Fruit fly (Drosophila melanogaster) whole organism, embryonic: ENCODE results near the gene mora.
A peak's percentile ranks its signal among the peaks of the same experiment; 100 is the strongest.

Experiments used
- Atf-2 ChIP-seq: fragments of 200-800 bp; sonication (Bioruptor generic); optimal IDR thresholded peaks from 2 replicates; lab custom pipeline; 2016; ENCODE audit warnings: missing biosample characterization, missing genetic modification characterization
- B-H2 ChIP-seq: fragments of 200-800 bp; sonication (Bioruptor generic); optimal IDR thresholded peaks from 2 replicates; lab custom pipeline; 2018; ENCODE audit warnings: missing biosample characterization, mild to moderate bottlenecking, missing genetic modification characterization
- CG11398 ChIP-seq: fragments of 200-800 bp; sonication (Bioruptor generic); optimal IDR thresholded peaks from 2 replicates; lab custom pipeline; 2016; ENCODE audit warnings: missing biosample characterization, missing genetic modification characterization
- CG12299 ChIP-seq: fragments of 200-800 bp; sonication (Bioruptor generic); optimal IDR thresholded peaks from 2 replicates; lab custom pipeline; 2018; ENCODE audit warnings: missing biosample characterization, mild to moderate bottlenecking, missing genetic modification characterization
- CG12744 ChIP-seq: fragments of 200-800 bp; sonication (Bioruptor generic); optimal IDR thresholded peaks from 2 replicates; lab custom pipeline; 2016; ENCODE audit warnings: missing biosample characterization, missing genetic modification characterization
- CG15696 ChIP-seq: fragments of 200-800 bp; sonication (Bioruptor generic); optimal IDR thresholded peaks from 2 replicates; lab custom pipeline; 2019; ENCODE audit warnings: missing biosample characterization, mild to moderate bottlenecking, missing genetic modification characterization, moderate library complexity
- CG1603 ChIP-seq: fragments of 200-800 bp; sonication (Bioruptor generic); optimal IDR thresholded peaks from 2 replicates; lab custom pipeline; 2019; ENCODE audit warnings: missing biosample characterization, mild to moderate bottlenecking, missing genetic modification characterization, moderate library complexity
- CG17385 ChIP-seq: fragments of 200-800 bp; sonication (Bioruptor generic); optimal IDR thresholded peaks from 3 replicates; lab custom pipeline; 2018; ENCODE audit warnings: missing biosample characterization, mild to moderate bottlenecking, missing genetic modification characterization
- CG17612 ChIP-seq: fragments of 200-800 bp; sonication (Bioruptor generic); IDR thresholded peaks from 2 replicates; pipeline ENCODE4 v1.3.6; 2022; ENCODE audit warnings: missing biosample characterization, missing genetic modification characterization
- CG2116 ChIP-seq: fragments of 200-800 bp; sonication (Bioruptor generic); optimal IDR thresholded peaks from 3 replicates; lab custom pipeline; 2018; ENCODE audit warnings: missing biosample characterization, mild to moderate bottlenecking, missing genetic modification characterization
- CG2712 ChIP-seq: fragments of 200-800 bp; optimal IDR thresholded peaks from 3 replicates; lab custom pipeline; 2019; ENCODE audit warnings: missing biosample characterization, mild to moderate bottlenecking, missing genetic modification characterization, moderate library complexity
- CG3163 ChIP-seq: fragments of 200-800 bp; sonication (Bioruptor generic); optimal IDR thresholded peaks from 3 replicates; lab custom pipeline; 2016; ENCODE audit warnings: missing biosample characterization, missing genetic modification characterization
- CG4617 ChIP-seq: fragments of 200-800 bp; sonication (Bioruptor generic); optimal IDR thresholded peaks from 3 replicates; lab custom pipeline; 2016; ENCODE audit warnings: missing biosample characterization, missing genetic modification characterization, borderline replicate concordance
- CG6175 ChIP-seq: fragments of 200-800 bp; sonication (Bioruptor generic); IDR thresholded peaks from 3 replicates; pipeline ENCODE4 v1.3.6; 2022; ENCODE audit warnings: missing biosample characterization, missing genetic modification characterization
- CG6683 ChIP-seq: fragments of 200-800 bp; sonication (Bioruptor generic); optimal IDR thresholded peaks from 2 replicates; lab custom pipeline; 2017; ENCODE audit warnings: missing biosample characterization, mild to moderate bottlenecking, missing genetic modification characterization, missing genetic modification reagents
- CG7271 ChIP-seq: fragments of 200-800 bp; sonication (Bioruptor generic); optimal IDR thresholded peaks from 2 replicates; lab custom pipeline; 2018; ENCODE audit warnings: missing biosample characterization, mild to moderate bottlenecking, missing genetic modification characterization, moderate library complexity
- CG9437 ChIP-seq: fragments of 200-800 bp; sonication (Bioruptor generic); optimal IDR thresholded peaks from 2 replicates; lab custom pipeline; 2018; ENCODE audit warnings: missing biosample characterization, mild to moderate bottlenecking, missing genetic modification characterization
- CG9797 ChIP-seq: fragments of 200-800 bp; sonication (Bioruptor generic); optimal IDR thresholded peaks from 3 replicates; lab custom pipeline; 2018; ENCODE audit warnings: missing biosample characterization, mild to moderate bottlenecking, missing genetic modification characterization
- CG9817 ChIP-seq: fragments of 200-800 bp; sonication (Bioruptor generic); optimal IDR thresholded peaks from 2 replicates; lab custom pipeline; 2018; ENCODE audit warnings: missing biosample characterization, mild to moderate bottlenecking, missing genetic modification characterization, moderate library complexity
- D ChIP-seq, 2 experiments: fragments of 200-800 bp in 1 of 2; fragments of >200 bp in 1 of 2; sonication (Bioruptor generic) in 1 of 2; optimal IDR thresholded peaks; 2 replicates in 1 of 2; 3 replicates in 1 of 2; lab custom pipeline; 2017; ENCODE audit warnings: mild to moderate bottlenecking in 1 of 2, missing biosample characterization in 1 of 2, missing genetic modification characterization in 1 of 2, missing genetic modification reagents in 1 of 2
- D19A ChIP-seq: fragments of 200-800 bp; optimal IDR thresholded peaks from 3 replicates; lab custom pipeline; 2019; ENCODE audit warnings: missing biosample characterization, mild to moderate bottlenecking, missing genetic modification characterization, moderate library complexity
- Dp ChIP-seq: fragments of 200-800 bp; sonication (Bioruptor generic); optimal IDR thresholded peaks from 2 replicates; lab custom pipeline; 2018; ENCODE audit warnings: missing biosample characterization, mild to moderate bottlenecking, missing genetic modification characterization, moderate library complexity
- Gsc ChIP-seq: fragments of 200-800 bp; sonication (Bioruptor generic); IDR thresholded peaks from 2 replicates; pipeline ENCODE4 v1.3.6; 2022; ENCODE audit warnings: missing biosample characterization, missing genetic modification characterization
- HLH3B ChIP-seq: fragments of 200-800 bp; sonication (Bioruptor generic); IDR thresholded peaks from 2 replicates; pipeline ENCODE4 v1.3.6; 2022; ENCODE audit warnings: missing biosample characterization, missing genetic modification characterization
- Hey ChIP-seq: fragments of 200-800 bp; sonication (Bioruptor generic); optimal IDR thresholded peaks from 3 replicates; lab custom pipeline; 2018; ENCODE audit warnings: missing biosample characterization, mild to moderate bottlenecking, missing genetic modification characterization
- Med ChIP-seq: fragments of 200-800 bp; sonication (Bioruptor generic); peaks from one replicate; lab custom pipeline; 2016; ENCODE audit warnings: missing biosample characterization, missing genetic modification characterization, mild to moderate bottlenecking, inconsistent platforms, moderate library complexity
- Mes4 ChIP-seq: fragments of 200-800 bp; sonication (Bioruptor generic); optimal IDR thresholded peaks from 2 replicates; lab custom pipeline; 2016; ENCODE audit warnings: missing biosample characterization, missing genetic modification characterization
- NC2β ChIP-seq: fragments of 200-800 bp; sonication (Bioruptor generic); optimal IDR thresholded peaks from 2 replicates; lab custom pipeline; 2016; ENCODE audit warnings: missing biosample characterization, missing genetic modification characterization
- Neu2 ChIP-seq: fragments of 200-800 bp; sonication (Bioruptor generic); optimal IDR thresholded peaks from 3 replicates; lab custom pipeline; 2016; ENCODE audit warnings: missing biosample characterization, missing genetic modification characterization, borderline replicate concordance
- Nf-YC ChIP-seq: fragments of 200-800 bp; optimal IDR thresholded peaks from 3 replicates; lab custom pipeline; 2019; ENCODE audit warnings: missing biosample characterization, mild to moderate bottlenecking, missing genetic modification characterization, moderate library complexity
- PHDP ChIP-seq: fragments of 200-800 bp; sonication (Bioruptor generic); optimal IDR thresholded peaks from 3 replicates; lab custom pipeline; 2018; ENCODE audit warnings: missing biosample characterization, mild to moderate bottlenecking, missing genetic modification characterization, moderate library complexity
- Scr ChIP-seq: fragments of 200-800 bp; sonication (Bioruptor generic); IDR thresholded peaks from 2 replicates; pipeline ENCODE4 v1.3.6; 2022; ENCODE audit warnings: missing biosample characterization, missing genetic modification characterization; ENCODE audit not compliant: partially characterized antibody
- Side ChIP-seq: fragments of 200-800 bp; sonication (Bioruptor generic); optimal IDR thresholded peaks from 2 replicates; lab custom pipeline; 2016; ENCODE audit warnings: missing biosample characterization, missing genetic modification characterization
- Six4 ChIP-seq: fragments of 200-800 bp; sonication (Bioruptor generic); optimal IDR thresholded peaks from 2 replicates; lab custom pipeline; 2016; ENCODE audit warnings: missing biosample characterization, missing genetic modification characterization
- Ssrp ChIP-seq: fragments of 200-800 bp; sonication (Bioruptor generic); optimal IDR thresholded peaks from 2 replicates; lab custom pipeline; 2018; ENCODE audit warnings: missing biosample characterization, mild to moderate bottlenecking, missing genetic modification characterization, moderate library complexity
- bigmax ChIP-seq: fragments of 200-800 bp; sonication (Bioruptor generic); optimal IDR thresholded peaks from 2 replicates; lab custom pipeline; 2018; ENCODE audit warnings: missing biosample characterization, mild to moderate bottlenecking, missing genetic modification characterization
- bowl ChIP-seq: fragments of 200-800 bp; sonication (Bioruptor generic); IDR thresholded peaks from 2 replicates; pipeline ENCODE4 v1.3.6; 2022; ENCODE audit warnings: missing biosample characterization, missing genetic modification characterization
- caup ChIP-seq: fragments of 200-800 bp; sonication (Bioruptor generic); optimal IDR thresholded peaks from 3 replicates; lab custom pipeline; 2017; ENCODE audit warnings: missing biosample characterization, mild to moderate bottlenecking, missing genetic modification characterization, moderate library complexity; ENCODE audit not compliant: severe bottlenecking
- chinmo ChIP-seq: fragments of 200-800 bp; sonication (Bioruptor generic); IDR thresholded peaks from 4 replicates; pipeline ENCODE4 v1.3.6; 2022; ENCODE audit warnings: missing biosample characterization, missing genetic modification characterization; ENCODE audit not compliant: partially characterized antibody
- crol ChIP-seq: fragments of 200-800 bp; sonication (Bioruptor generic); IDR thresholded peaks from 2 replicates; pipeline ENCODE4 v1.3.6; 2022; ENCODE audit warnings: missing biosample characterization, missing genetic modification characterization
- crp ChIP-seq, 2 experiments: fragments of 200-800 bp; sonication (Bioruptor generic); optimal IDR thresholded peaks; 2 replicates in 1 of 2; 3 replicates in 1 of 2; lab custom pipeline; 2017; ENCODE audit warnings: missing biosample characterization in 2 of 2, missing genetic modification characterization in 2 of 2, mild to moderate bottlenecking in 1 of 2, moderate library complexity in 1 of 2
- dysf ChIP-seq: fragments of 200-800 bp; sonication (Bioruptor generic); IDR thresholded peaks from 3 replicates; pipeline ENCODE4 v1.3.6; 2022; ENCODE audit warnings: missing biosample characterization, missing genetic modification characterization
- lola ChIP-seq, 3 experiments: fragments of >200 bp in 2 of 3; fragments of 200-800 bp in 1 of 3; sonication (Bioruptor generic) in 1 of 3; optimal IDR thresholded peaks; 2 replicates each; lab custom pipeline; 2017 to 2019; ENCODE audit warnings: missing biosample characterization in 3 of 3, missing genetic modification characterization in 3 of 3, mild to moderate bottlenecking in 1 of 3, moderate library complexity in 1 of 3
- pho ChIP-seq: fragments of 200-800 bp; sonication (Bioruptor generic); optimal IDR thresholded peaks from 2 replicates; lab custom pipeline; 2016; ENCODE audit warnings: missing biosample characterization, missing genetic modification characterization
- sens ChIP-seq: fragments of 200-800 bp; sonication (Bioruptor generic); peaks from one replicate; lab custom pipeline; 2016; ENCODE audit warnings: missing biosample characterization, missing genetic modification characterization
- sisA ChIP-seq: fragments of 200-800 bp; sonication (Bioruptor generic); IDR thresholded peaks from 2 replicates; pipeline ENCODE4 v1.3.6; 2022; ENCODE audit warnings: missing biosample characterization, missing genetic modification characterization
- tup ChIP-seq: fragments of 200-800 bp; sonication (Bioruptor generic); optimal IDR thresholded peaks from 2 replicates; lab custom pipeline; 2016; ENCODE audit warnings: missing biosample characterization, mild to moderate bottlenecking, missing genetic modification characterization, moderate library complexity
- twi ChIP-seq: fragments of 200-800 bp; optimal IDR thresholded peaks from 2 replicates; lab custom pipeline; 2019; ENCODE audit warnings: missing biosample characterization, mild to moderate bottlenecking, missing genetic modification characterization, moderate library complexity
- wor ChIP-seq: fragments of 200-800 bp; sonication (Bioruptor generic); IDR thresholded peaks from 2 replicates; pipeline ENCODE4 v1.3.6; 2022; ENCODE audit warnings: missing biosample characterization, missing genetic modification characterization
- zen ChIP-seq: fragments of 200-800 bp; sonication (Bioruptor generic); optimal IDR thresholded peaks from 3 replicates; lab custom pipeline; 2018; ENCODE audit warnings: missing biosample characterization, mild to moderate bottlenecking, missing genetic modification characterization, moderate library complexity

mora gene

DNA sequence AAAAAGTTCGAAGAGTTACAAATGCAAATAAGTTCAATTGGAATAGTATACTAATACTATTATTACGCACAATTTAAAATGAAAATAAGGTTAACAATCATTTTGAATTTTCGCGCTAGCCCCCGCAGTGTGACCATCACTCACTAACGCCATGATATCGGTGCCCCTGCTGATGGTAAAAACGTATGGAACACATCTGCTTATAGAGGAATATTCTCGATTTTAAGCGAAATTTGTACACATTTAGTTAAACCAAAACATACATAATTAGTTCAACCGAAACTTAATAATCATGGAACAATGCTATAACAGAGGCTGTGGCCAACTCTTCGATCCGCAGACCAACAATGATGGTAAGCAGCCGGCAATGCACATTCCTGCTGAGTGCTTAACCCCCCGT is at the start of gene mora:
TSS of gene mora (plus strand) at position 172 of the 400 bp plus-strand sequence.
- no peak for TF ChIP-seq bowl (GFP tag; lab: Robert Waterston, UW)
- no peak for TF ChIP-seq lola (GFP tag; optimal IDR thresholded peaks at IDR 0.05; lab: Kevin White, UChicago)
- TF ChIP-seq CG17612 (GFP tag; lab: Robert Waterston, UW), result no peak
- TF ChIP-seq CG9797 (GFP tag; lab: Kevin White, UChicago), result peak; percentile 86
- TF ChIP-seq CG6175, result no peak
- peak in 1 of 2 experiments; percentile 69 for TF ChIP-seq crp (GFP tag; optimal IDR thresholded peaks at IDR 0.05; lab: Kevin White, UChicago)
- no peak for TF ChIP-seq Gsc (GFP tag; lab: Robert Waterston, UW)
- TF ChIP-seq Hey (tag; lab: Kevin White, UChicago), result no peak
- no peak for TF ChIP-seq HLH3B (GFP tag; lab: Robert Waterston, UW)
- TF ChIP-seq CG15696 (tag; lab: Kevin White, UChicago), result no peak
- peak; percentile 93 for TF ChIP-seq Dp
- no peak for TF ChIP-seq Side
- no peak for TF ChIP-seq B-H2 (GFP tag; lab: Kevin White, UChicago)
- no peak for TF ChIP-seq zen (tag; lab: Kevin White, UChicago)
- no peak for TF ChIP-seq wor (GFP tag; lab: Robert Waterston, UW)
- TF ChIP-seq Med, result no peak
- TF ChIP-seq chinmo (GFP tag; lab: Robert Waterston, UW), result no peak
- peak; percentile 22 for TF ChIP-seq CG9437
- no peak for TF ChIP-seq CG3163 (GFP tag; lab: Kevin White, UChicago)
- no peak for TF ChIP-seq CG7271 (tag; lab: Kevin White, UChicago)
- TF ChIP-seq Nf-YC, result no peak
- TF ChIP-seq Mes4 (GFP tag; lab: Kevin White, UChicago), result no peak
- TF ChIP-seq CG12744, result no peak
- TF ChIP-seq NC2β (GFP tag; lab: Kevin White, UChicago), result no peak
- no peak for TF ChIP-seq Six4 (GFP tag; lab: Kevin White, UChicago)
- TF ChIP-seq CG11398 (GFP tag; lab: Kevin White, UChicago), result no peak
- TF ChIP-seq CG4617 (GFP tag; lab: Kevin White, UChicago), result peak; percentile 69
- TF ChIP-seq Atf-2, result no peak
- peak; percentile 80 for TF ChIP-seq twi (tag; lab: Kevin White, UChicago)
- peak; percentile 13 for TF ChIP-seq bigmax (GFP tag; lab: Kevin White, UChicago)
- peak; percentile 59 for TF ChIP-seq CG1603 (tag; lab: Kevin White, UChicago)
- no peak for TF ChIP-seq tup (GFP tag; lab: Kevin White, UChicago)
- no peak for TF ChIP-seq pho (GFP tag; lab: Kevin White, UChicago)
- 0 out of 2 replicates have a peak, but pooled peaks have one; percentile 32 for TF ChIP-seq crol
- no peak for TF ChIP-seq CG12299
- no peak for TF ChIP-seq CG9817
- 0 out of 2 replicates have a peak, but pooled peaks have one; percentile 28 for TF ChIP-seq Scr (GFP tag; lab: Robert Waterston, UW)
- TF ChIP-seq CG2712, result no peak
- no peak for TF ChIP-seq D (optimal IDR thresholded peaks at IDR 0.05; lab: Kevin White, UChicago)
- TF ChIP-seq D (GFP tag; optimal IDR thresholded peaks at IDR 0.05; lab: Kevin White, UChicago), result no peak
- TF ChIP-seq caup, result no peak
- no peak for TF ChIP-seq sisA (GFP tag; lab: Robert Waterston, UW)
- TF ChIP-seq sens (GFP tag; lab: Kevin White, UChicago), result no peak
- no peak for TF ChIP-seq CG17385 (GFP tag; lab: Kevin White, UChicago)
- TF ChIP-seq CG2116 (GFP tag; lab: Kevin White, UChicago), result peak; percentile 50
- TF ChIP-seq Neu2 (GFP tag; lab: Kevin White, UChicago), result no peak
- TF ChIP-seq dysf, result no peak
- no peak for TF ChIP-seq PHDP (tag; lab: Kevin White, UChicago)
- TF ChIP-seq D19A (tag; lab: Kevin White, UChicago), result no peak
- no peak for TF ChIP-seq Ssrp
- no peak for TF ChIP-seq CG6683
